Worm (Caenorhabditis elegans) whole organism, midembryonic: ENCODE data around the gene srr-1.

Experiments used
- T22C8.4 ChIP-seq: fragments of 200-800 bp; sonication (Bioruptor generic); IDR thresholded peaks from 2 replicates; pipeline ENCODE4 v1.3.6; 2022; ENCODE audit warnings: missing genetic modification characterization, missing compliant biosample characterization
- cog-1 ChIP-seq: sonication (generic microtip); optimal IDR thresholded peaks from 2 replicates; lab custom pipeline; 2016; ENCODE audit warnings: missing genetic modification characterization, missing compliant biosample characterization
- flt-1 ChIP-seq: fragments of 200-800 bp; sonication (Bioruptor generic); IDR thresholded peaks from 2 replicates; pipeline ENCODE4 v1.3.6; 2022; ENCODE audit warnings: missing genetic modification characterization, missing compliant biosample characterization
- klf-2 ChIP-seq: fragments of 200-800 bp; sonication (Bioruptor generic); conservative IDR thresholded peaks from 2 replicates; pipeline ENCODE4 v1.3.6; 2022; ENCODE audit warnings: missing genetic modification reagents, missing genetic modification characterization, missing compliant biosample characterization
- med-1 ChIP-seq: sonication (generic microtip); optimal IDR thresholded peaks from 2 replicates; lab custom pipeline; 2017; ENCODE audit warnings: missing genetic modification characterization, mild to moderate bottlenecking, missing compliant biosample characterization, antibody characterized with exemption, missing genetic modification reagents; ENCODE audit not compliant: insufficient read depth
- tab-1 ChIP-seq: fragments of 200-800 bp; sonication (Bioruptor generic); IDR thresholded peaks from 2 replicates; pipeline ENCODE4 v1.3.6; 2022; ENCODE audit warnings: missing genetic modification characterization, missing compliant biosample characterization
- ztf-29 ChIP-seq: fragments of 200-800 bp; sonication (Bioruptor generic); IDR thresholded peaks from 2 replicates; pipeline ENCODE4 v1.3.6; 2022; ENCODE audit warnings: missing genetic modification reagents, missing genetic modification characterization, missing compliant biosample characterization

DNA sequence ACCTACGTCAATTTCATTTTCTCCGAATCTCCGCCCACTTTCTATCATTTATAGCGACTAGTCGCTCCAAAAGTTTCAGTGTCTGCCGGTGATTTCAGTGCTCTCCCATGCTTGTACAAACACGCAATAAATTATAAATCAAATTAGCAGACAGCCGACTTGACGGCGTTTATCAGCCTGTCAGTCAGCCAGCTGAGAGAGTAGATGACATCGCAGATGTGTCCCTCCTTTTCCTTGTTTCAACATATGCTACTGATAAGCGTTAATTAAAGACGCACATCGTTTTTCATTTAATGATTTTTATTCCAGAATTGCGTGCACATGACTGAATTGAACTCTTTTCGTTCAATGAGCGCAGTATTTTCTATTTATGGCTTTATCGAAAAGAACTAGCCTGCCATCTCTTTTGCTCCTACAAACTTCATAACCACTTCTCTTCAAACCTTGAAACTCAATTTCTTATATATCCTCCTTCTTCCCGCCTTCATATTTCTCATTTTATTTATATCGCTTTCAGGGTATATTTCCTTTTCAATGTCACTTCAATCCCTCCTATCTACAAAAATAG lies 10.3 kb downstream of the srr-1 start, which contains the start of gene lap-2:
- TF ChIP-seq cog-1 (tag; lab: Kevin White, UChicago) (no peak), klf-2 (no peak), med-1 (GFP tag; lab: Kevin White, UChicago) (no peak), T22C8.4 (no peak), ztf-29 (GFP tag; lab: Robert Waterston, UW) (no peak), tab-1 (GFP tag; lab: Robert Waterston, UW) (no peak), flt-1 (GFP tag; lab: Robert Waterston, UW) (no peak)
